Fruit fly (Drosophila melanogaster): ENCODE measurements around the gene Top2.
A peak's percentile ranks its signal among the peaks of the same experiment; 100 is the strongest.

The Top2 gene

DNA sequence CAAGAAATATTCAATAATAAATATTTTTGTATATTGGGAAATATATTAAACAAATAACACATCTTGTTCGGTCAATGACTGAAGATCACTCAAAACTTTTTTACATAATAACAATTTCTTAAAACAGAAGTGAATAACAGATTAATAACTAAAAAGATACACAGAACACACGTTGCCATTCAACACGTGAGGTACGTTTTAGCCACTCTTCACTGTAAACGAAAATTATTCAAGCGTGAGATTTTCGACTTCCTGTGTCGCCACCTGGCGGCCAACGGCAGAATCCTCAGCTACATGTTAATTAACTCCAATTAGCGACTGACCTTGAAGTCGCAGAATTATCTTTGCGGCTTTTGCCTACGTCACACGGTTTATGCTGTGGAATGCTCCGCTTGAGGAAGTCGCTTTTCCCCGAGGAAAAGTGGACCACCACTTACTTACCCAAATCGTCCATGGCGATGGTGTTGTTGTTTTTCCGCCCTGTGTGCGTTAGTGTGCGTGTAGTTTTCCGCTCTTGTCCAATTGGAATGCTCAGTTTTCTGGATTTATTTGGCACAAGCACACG is 27.4 kb downstream of the Top2 start (continued):
- TF ChIP-seq CG2129 (GFP tag; IDR thresholded peaks at IDR 0.05; ENCODE audit: partially characterized antibody): no peak
- peak; percentile 20 for TF ChIP-seq Lhr (GFP tag; optimal IDR thresholded peaks at IDR 0.05)
- TF ChIP-seq tll (GFP tag; optimal IDR thresholded peaks at IDR 0.05): peak; percentile 19 to 91
- TF ChIP-seq klu (GFP tag; IDR thresholded peaks at IDR 0.05): peak; percentile 65; the same call in 1 of the 2 replicates
- TF ChIP-seq br (optimal IDR thresholded peaks at IDR 0.05): no peak
- no peak for TF ChIP-seq jigr1 (GFP tag; IDR thresholded peaks at IDR 0.05)
- TF ChIP-seq Hey (tag; optimal IDR thresholded peaks at IDR 0.05): no peak
- TF ChIP-seq gce (GFP tag; IDR thresholded peaks at IDR 0.05): 0 out of 3 replicates have a peak, but pooled peaks have one; percentile 30
- no peak for TF ChIP-seq Tbp (GFP tag; optimal IDR thresholded peaks at IDR 0.05)
- peak; percentile 65 for TF ChIP-seq sob (GFP tag; IDR thresholded peaks at IDR 0.05)
- no peak for TF ChIP-seq h (optimal IDR thresholded peaks at IDR 0.05)
- peak; percentile 55 for TF ChIP-seq Hr3 (GFP tag; optimal IDR thresholded peaks at IDR 0.05)
- TF ChIP-seq Stat92E (GFP tag; optimal IDR thresholded peaks at IDR 0.05): no peak
- peak; percentile 59 for TF ChIP-seq pb (GFP tag; optimal IDR thresholded peaks at IDR 0.05)
- TF ChIP-seq Ada2b (GFP tag; IDR thresholded peaks at IDR 0.05): peak; percentile 74
- peak; percentile 71 for TF ChIP-seq Fer3 (tag; optimal IDR thresholded peaks at IDR 0.05)
- TF ChIP-seq CG15479 (GFP tag; optimal IDR thresholded peaks at IDR 0.05): no peak
- peak; percentile 24; the same call in 1 of the 2 replicates for TF ChIP-seq CG6272 (GFP tag; IDR thresholded peaks at IDR 0.05)
- TF ChIP-seq CG6813 (GFP tag; optimal IDR thresholded peaks at IDR 0.05): peak; percentile 75
- TF ChIP-seq schlank (tag; optimal IDR thresholded peaks at IDR 0.05): peak; percentile 20
- TF ChIP-seq CG13123 (GFP tag; optimal IDR thresholded peaks at IDR 0.05): no peak
- no peak for TF ChIP-seq CG7987 (GFP tag; optimal IDR thresholded peaks at IDR 0.05)
- TF ChIP-seq Myb (GFP tag; optimal IDR thresholded peaks at IDR 0.05): no peak
- peak; percentile 52 for TF ChIP-seq bab2 (GFP tag; optimal IDR thresholded peaks at IDR 0.05)
- peak; percentile 13 for TF ChIP-seq trh (GFP tag; optimal IDR thresholded peaks at IDR 0.05)
- peak; percentile 64 for TF ChIP-seq CG30431 (GFP tag; optimal IDR thresholded peaks at IDR 0.05)
- peak; percentile 52 for TF ChIP-seq odd (GFP tag; optimal IDR thresholded peaks at IDR 0.05)
- peak; percentile 77 for TF ChIP-seq CG7839 (tag; optimal IDR thresholded peaks at IDR 0.05)
- TF ChIP-seq Sox102F (GFP tag; optimal IDR thresholded peaks at IDR 0.05): peak; percentile 76
- TF ChIP-seq D19B (GFP tag; optimal IDR thresholded peaks at IDR 0.05): peak; percentile 38
- peak; percentile 66 for TF ChIP-seq CG10147 (GFP tag; optimal IDR thresholded peaks at IDR 0.05)
- TF ChIP-seq ci (GFP tag; IDR thresholded peaks at IDR 0.05): peak; percentile 77
- TF ChIP-seq CG18011 (GFP tag; optimal IDR thresholded peaks at IDR 0.05): peak; percentile 32
- TF ChIP-seq CG2889 (GFP tag; IDR thresholded peaks at IDR 0.05): no peak
- peak; percentile 37 for TF ChIP-seq CG8089 (GFP tag; optimal IDR thresholded peaks at IDR 0.05)
- peak; percentile 74 for TF ChIP-seq Oli (tag; optimal IDR thresholded peaks at IDR 0.05)
- no peak for TF ChIP-seq sqz (GFP tag; optimal IDR thresholded peaks at IDR 0.05)
- TF ChIP-seq sd (tag; optimal IDR thresholded peaks at IDR 0.05): peak; percentile 70
- TF ChIP-seq run (tag; optimal IDR thresholded peaks at IDR 0.05): peak; percentile 6
- no peak for TF ChIP-seq dm (GFP tag; optimal IDR thresholded peaks at IDR 0.05)
- TF ChIP-seq CG3726 (GFP tag; IDR thresholded peaks at IDR 0.05): peak; percentile 71; the same call in 1 of the 3 replicates
- peak; percentile 35 for TF ChIP-seq kah (GFP tag; optimal IDR thresholded peaks at IDR 0.05)
- TF ChIP-seq CG15601 (tag; optimal IDR thresholded peaks at IDR 0.05): peak; percentile 18
- TF ChIP-seq CG13624 (GFP tag; optimal IDR thresholded peaks at IDR 0.05): peak; percentile 64
- no peak for TF ChIP-seq luna (GFP tag; optimal IDR thresholded peaks at IDR 0.05)
- peak; percentile 39 for TF ChIP-seq CG16863 (GFP tag; optimal IDR thresholded peaks at IDR 0.05)
- TF ChIP-seq CG9817 (tag; optimal IDR thresholded peaks at IDR 0.05): peak; percentile 61
- TF ChIP-seq pfk (GFP tag; optimal IDR thresholded peaks at IDR 0.05): no peak
- TF ChIP-seq hth (optimal IDR thresholded peaks at IDR 0.05): no peak
- TF ChIP-seq HHEX (GFP tag; optimal IDR thresholded peaks at IDR 0.05): peak; percentile 76
- no peak for TF ChIP-seq tx (GFP tag; optimal IDR thresholded peaks at IDR 0.05)

Data from whole organism, embryonic.